Worm (Caenorhabditis elegans): ENCODE measurements around the gene srd-5.

DNA sequence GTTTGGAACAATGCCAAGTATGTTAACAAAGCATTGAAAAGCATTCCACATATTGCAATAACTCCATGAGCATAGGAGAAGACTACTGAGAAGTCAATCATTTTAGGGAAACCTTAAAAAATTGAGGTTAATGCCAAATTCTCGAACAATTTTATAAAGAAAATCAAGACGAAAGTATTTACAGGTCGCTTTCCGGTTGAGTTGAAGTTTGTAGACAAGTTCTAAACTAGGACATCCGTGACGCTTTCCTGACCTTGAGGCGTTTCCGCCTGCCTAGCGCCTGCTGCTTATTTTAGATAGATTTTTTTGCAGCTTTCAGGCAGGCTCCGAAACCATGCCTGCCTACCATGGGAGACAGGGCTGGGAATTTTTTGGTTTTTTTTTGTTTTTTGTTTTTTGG lies 38.8 kb downstream of the srd-5 start, which contains the start of gene srd-13:
- TF ChIP-seq F13C5.2 (tag; optimal IDR thresholded peaks at IDR 0.05), result no peak
- no peak for TF ChIP-seq tbx-37 (GFP tag; conservative IDR thresholded peaks at IDR 0.05)
